Worm (Caenorhabditis elegans): ENCODE measurements around the gene nspb-9.

Gene nspb-9

DNA sequence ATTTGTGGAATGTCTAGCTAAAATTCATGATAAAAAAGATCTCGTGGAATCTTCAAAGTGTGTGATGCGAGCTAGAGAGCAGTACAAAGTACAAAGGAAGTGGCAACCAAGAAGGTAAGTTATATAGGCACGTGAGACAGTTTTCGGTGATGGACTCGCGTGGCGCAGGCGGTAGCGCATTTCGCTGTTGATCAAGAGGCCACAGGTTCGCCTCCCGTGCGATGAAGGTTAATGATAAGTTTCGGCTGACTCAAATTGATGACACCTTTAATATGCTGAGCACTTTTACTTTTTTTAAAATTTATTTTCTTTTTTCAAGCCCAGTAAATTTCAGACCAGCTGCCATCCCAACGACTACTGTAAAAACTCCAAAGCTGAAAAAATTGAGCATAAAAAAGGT, 36.3 kb downstream of the nspb-9 start:
- TF ChIP-seq lin-39 (tag; optimal IDR thresholded peaks at IDR 0.05) (no peak), lsy-2 (tag; optimal IDR thresholded peaks at IDR 0.05) (peak in 1 of 2 experiments; percentile 15), nhr-25 (tag; optimal IDR thresholded peaks at IDR 0.05; ENCODE audit: borderline replicate concordance, insufficient read depth) (no peak), ama-1 (optimal IDR thresholded peaks at IDR 0.05) (no peak), lim-7 (GFP tag; IDR thresholded peaks at IDR 0.05) (peak; percentile 96), mxl-3 (GFP tag; optimal IDR thresholded peaks at IDR 0.05) (peak; percentile 43), unc-62 (GFP tag; optimal IDR thresholded peaks at IDR 0.05 in 1 of 2) (peak in 1 of 2 experiments; percentile 96), unc-62 (tag; optimal IDR thresholded peaks at IDR 0.05) (no peak), fos-1 (tag; optimal IDR thresholded peaks at IDR 0.05) (no peak), nhr-10 (tag; optimal IDR thresholded peaks at IDR 0.05) (no peak), ceh-62 (tag; optimal IDR thresholded peaks at IDR 0.05) (no peak), aly-2 (tag; optimal IDR thresholded peaks at IDR 0.05) (no peak), spr-3 (GFP tag; optimal IDR thresholded peaks at IDR 0.05) (peak; percentile 63), ceh-82 (tag; optimal IDR thresholded peaks at IDR 0.05) (no peak), cey-2 (tag; optimal IDR thresholded peaks at IDR 0.05; ENCODE audit: borderline replicate concordance, insufficient read depth) (no peak), Y75B8A.6 (GFP tag; IDR thresholded peaks at IDR 0.05) (no peak), nhr-102 (tag; optimal IDR thresholded peaks at IDR 0.05) (peak; percentile 44), lir-3 (tag; optimal IDR thresholded peaks at IDR 0.05) (peak; percentile 42), pha-4 (GFP tag; IDR thresholded peaks at IDR 0.05) (peak; percentile 82), pha-4 (tag; optimal IDR thresholded peaks at IDR 0.05) (no peak), spr-1 (tag; optimal IDR thresholded peaks at IDR 0.05) (peak; percentile 14), T20F7.1 (GFP tag; optimal IDR thresholded peaks at IDR 0.05) (no peak), arid-1 (GFP tag; conservative IDR thresholded peaks at IDR 0.05) (peak; percentile 90), daf-19 (GFP tag; conservative IDR thresholded peaks at IDR 0.05) (peak; percentile 76; the same call in 1 of the 2 replicates), zfp-3 (GFP tag; conservative IDR thresholded peaks at IDR 0.05) (peak; percentile 71; the same call in 1 of the 2 replicates), saeg-2 (GFP tag; IDR thresholded peaks at IDR 0.05) (peak; percentile 86), tag-97 (GFP tag; IDR thresholded peaks at IDR 0.05) (no peak), ztf-11 (tag; optimal IDR thresholded peaks at IDR 0.05) (no peak), aha-1 (tag) (no peak), dve-1 (tag; optimal IDR thresholded peaks at IDR 0.05; ENCODE audit: insufficient read depth) (peak; percentile 28), unc-39 (tag; optimal IDR thresholded peaks at IDR 0.05) (no peak), vab-7 (GFP tag; IDR thresholded peaks at IDR 0.05) (peak; percentile 85), ces-1 (GFP tag; optimal IDR thresholded peaks at IDR 0.05) (no peak), dmd-8 (GFP tag; IDR thresholded peaks at IDR 0.05) (peak; percentile 93), nhr-77 (tag; optimal IDR thresholded peaks at IDR 0.05) (no peak), nhr-111 (GFP tag; optimal IDR thresholded peaks at IDR 0.05) (peak; percentile 2), attf-4 (tag; optimal IDR thresholded peaks at IDR 0.05) (no peak), tra-1 (GFP tag; IDR thresholded peaks at IDR 0.05) (peak; percentile 85), nhr-237 (tag; optimal IDR thresholded peaks at IDR 0.05) (no peak), egl-27 (tag; optimal IDR thresholded peaks at IDR 0.05) (no peak), ceh-20 (GFP tag; IDR thresholded peaks at IDR 0.05) (peak; percentile 64), set-16 (GFP tag; IDR thresholded peaks at IDR 0.05) (peak; percentile 20; the same call in 1 of the 2 replicates), zag-1 (tag; optimal IDR thresholded peaks at IDR 0.05) (no peak), ctbp-1 (GFP tag; IDR thresholded peaks at IDR 0.05) (peak; percentile 73), unc-130 (GFP tag; optimal IDR thresholded peaks at IDR 0.05) (peak; percentile 39), madf-5 (GFP tag; IDR thresholded peaks at IDR 0.05) (peak; percentile 74 to 93; a peak in 3 of 4 replicates), duxl-1 (tag; optimal IDR thresholded peaks at IDR 0.05; ENCODE audit: poor library complexity) (peak; percentile 81), daf-8 (GFP tag; IDR thresholded peaks at IDR 0.05) (no peak), fkh-10 (GFP tag; optimal IDR thresholded peaks at IDR 0.05) (no peak), zip-2 (tag; optimal IDR thresholded peaks at IDR 0.05) (no peak), rbr-2 (tag; optimal IDR thresholded peaks at IDR 0.05) (peak; percentile 4), Y105C5A.15 (GFP tag; IDR thresholded peaks at IDR 0.05) (peak; percentile 81; the same call in 1 of the 2 replicates), T26A8.4 (GFP tag; IDR thresholded peaks at IDR 0.05) (peak; percentile 71)
